Fruit fly (Drosophila melanogaster): ENCODE measurements around the gene CG14983.

CG14983 gene

DNA sequence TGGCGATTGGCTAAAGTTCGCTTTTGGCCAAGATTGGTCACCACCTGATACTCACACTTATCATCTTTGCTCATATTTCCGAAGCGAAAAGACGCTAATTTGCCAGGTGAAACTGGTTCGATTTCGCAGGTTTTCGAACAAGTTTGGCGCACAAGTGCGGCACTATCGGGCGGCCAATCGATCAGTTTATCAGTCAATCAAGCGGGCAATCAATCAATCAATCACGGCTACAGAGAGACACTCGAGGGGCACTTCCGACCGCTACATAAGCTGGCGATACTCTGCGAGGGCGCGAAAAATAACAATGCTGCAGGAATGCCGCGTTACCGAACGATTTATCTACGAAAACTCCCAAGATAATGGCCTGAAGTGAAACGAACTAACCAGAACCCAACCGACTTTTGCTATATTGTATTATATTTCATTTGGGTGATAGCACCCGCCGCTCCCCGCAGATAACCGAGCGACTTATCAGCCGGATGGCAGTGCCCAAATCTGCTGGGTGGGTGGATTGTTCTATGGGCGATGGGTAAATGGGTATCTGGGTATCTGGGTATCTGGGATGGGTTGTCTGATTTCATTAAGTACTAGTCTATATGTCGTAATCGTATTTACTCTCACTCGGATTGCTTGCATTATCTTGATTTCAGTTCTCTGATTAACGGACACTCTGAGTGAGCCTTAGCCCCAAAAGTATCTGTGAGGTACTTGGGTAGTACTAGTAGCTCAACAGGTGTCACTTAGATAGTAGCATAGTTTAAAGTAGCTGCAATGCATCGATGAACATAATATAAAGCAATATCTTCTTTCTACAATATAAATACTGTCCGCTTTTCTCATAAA lies 19.9 kb downstream of the CG14983 start (continued):
- TF ChIP-seq ab (GFP tag; optimal IDR thresholded peaks at IDR 0.05) (no peak), aop (GFP tag; IDR thresholded peaks at IDR 0.05) (no peak), HLH4C (GFP tag; IDR thresholded peaks at IDR 0.05; ENCODE audit: partially characterized antibody) (no peak), CG34224 (GFP tag; IDR thresholded peaks at IDR 0.05; ENCODE audit: partially characterized antibody) (no peak), CG8290 (GFP tag; optimal IDR thresholded peaks at IDR 0.05) (no peak), CG8290 (tag; optimal IDR thresholded peaks at IDR 0.05) (peak in 1 of 2 experiments; percentile 43), CG12769 (tag; optimal IDR thresholded peaks at IDR 0.05) (peak; percentile 37), Fer1 (GFP tag; optimal IDR thresholded peaks at IDR 0.05) (peak; percentile 29), Elba2 (GFP tag; optimal IDR thresholded peaks at IDR 0.05) (no peak), Hmr (GFP tag; optimal IDR thresholded peaks at IDR 0.05) (peak; percentile 9), Dref (GFP tag; IDR thresholded peaks at IDR 0.05) (no peak), cad (GFP tag; optimal IDR thresholded peaks at IDR 0.05) (no peak), CG8359 (GFP tag; optimal IDR thresholded peaks at IDR 0.05; ENCODE audit: borderline replicate concordance) (no peak), CG1792 (GFP tag; optimal IDR thresholded peaks at IDR 0.05) (no peak), CG2129 (GFP tag; IDR thresholded peaks at IDR 0.05; ENCODE audit: partially characterized antibody) (no peak), CG11696 (GFP tag; IDR thresholded peaks at IDR 0.05) (no peak), CG13296 (GFP tag; optimal IDR thresholded peaks at IDR 0.05) (no peak), repo (GFP tag; optimal IDR thresholded peaks at IDR 0.05) (no peak), gcm2 (GFP tag; optimal IDR thresholded peaks at IDR 0.05) (no peak), CG4282 (GFP tag; optimal IDR thresholded peaks at IDR 0.05) (no peak), lab (GFP tag; optimal IDR thresholded peaks at IDR 0.05) (peak; percentile 39), ind (GFP tag; optimal IDR thresholded peaks at IDR 0.05) (no peak), seq (GFP tag; IDR thresholded peaks at IDR 0.05) (no peak), btn (GFP tag; optimal IDR thresholded peaks at IDR 0.05) (no peak), crp (GFP tag; optimal IDR thresholded peaks at IDR 0.05) (no peak), hth (optimal IDR thresholded peaks at IDR 0.05) (no peak), Hey (tag; optimal IDR thresholded peaks at IDR 0.05) (peak; percentile 31), gem (tag; optimal IDR thresholded peaks at IDR 0.05) (no peak), shn (GFP tag; optimal IDR thresholded peaks at IDR 0.05) (no peak), CG13894 (tag; optimal IDR thresholded peaks at IDR 0.05) (peak; percentile 25), crol (GFP tag; IDR thresholded peaks at IDR 0.05) (peak; percentile 79), CG2116 (GFP tag; optimal IDR thresholded peaks at IDR 0.05) (no peak), B-H2 (GFP tag; optimal IDR thresholded peaks at IDR 0.05) (peak; percentile 9), Rfx (GFP tag; IDR thresholded peaks at IDR 0.05) (no peak)

DNA sequence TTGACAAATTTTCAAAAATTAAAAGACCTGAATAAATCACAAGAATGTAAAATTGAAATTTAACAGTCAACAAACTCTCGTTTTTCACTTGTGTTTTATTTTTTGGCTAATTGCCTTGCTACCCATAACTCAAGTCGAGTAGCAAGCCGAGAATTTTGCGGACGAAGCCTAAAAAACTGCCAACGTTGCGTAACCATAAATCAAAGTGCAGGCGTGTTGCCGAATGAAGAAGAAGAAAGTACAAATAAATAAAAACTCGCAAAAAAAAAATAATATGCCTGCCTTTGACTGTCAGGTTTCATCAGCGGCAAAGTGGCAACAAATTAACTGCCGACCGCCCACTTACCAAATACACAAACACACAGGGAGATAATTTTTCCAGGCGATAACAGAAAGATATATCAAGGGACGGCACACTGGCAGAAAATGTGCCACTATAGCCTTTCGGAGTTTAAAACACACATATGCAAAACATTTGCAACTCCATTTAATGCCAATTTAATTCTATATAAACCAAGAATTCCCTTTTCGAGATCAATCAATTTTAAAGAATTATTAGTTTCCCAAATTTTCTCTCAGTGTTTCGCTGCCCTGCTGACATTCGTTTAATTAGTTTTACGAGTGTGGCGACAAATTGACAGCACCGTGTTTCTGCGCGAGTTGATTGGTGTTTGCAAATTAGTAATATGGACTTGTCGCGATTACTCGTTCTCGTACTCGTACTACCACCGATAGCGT lies 20.7 kb downstream of the CG14983 start:
- TF ChIP-seq Sry-δ (GFP tag; optimal IDR thresholded peaks at IDR 0.05) (peak; percentile 43), ssp (GFP tag; IDR thresholded peaks at IDR 0.05) (peak; percentile 70), CTCF (GFP tag; optimal IDR thresholded peaks at IDR 0.05) (no peak), chinmo (GFP tag; IDR thresholded peaks at IDR 0.05; ENCODE audit: partially characterized antibody) (no peak), CG16815 (GFP tag; optimal IDR thresholded peaks at IDR 0.05) (peak; percentile 74), dmrt99B (tag; optimal IDR thresholded peaks at IDR 0.05) (peak; percentile 85), so (GFP tag; IDR thresholded peaks at IDR 0.05) (peak; percentile 81), bbx (GFP tag; IDR thresholded peaks at IDR 0.05; ENCODE audit: partially characterized antibody) (no peak), Dad (GFP tag; optimal IDR thresholded peaks at IDR 0.05) (peak; percentile 72), CG11560 (tag; IDR thresholded peaks at IDR 0.05) (peak; percentile 59; the same call in 1 of the 3 replicates), ind (GFP tag; optimal IDR thresholded peaks at IDR 0.05) (peak; percentile 87), Ada2b (GFP tag; IDR thresholded peaks at IDR 0.05) (peak; percentile 85), Adf1 (GFP tag; IDR thresholded peaks at IDR 0.05) (peak; percentile 81), CG1024 (GFP tag; IDR thresholded peaks at IDR 0.05) (peak; percentile 40; the same call in 1 of the 2 replicates), az2 (GFP tag; optimal IDR thresholded peaks at IDR 0.05) (peak; percentile 83), kah (GFP tag; optimal IDR thresholded peaks at IDR 0.05) (peak; percentile 50), Sox102F (GFP tag; optimal IDR thresholded peaks at IDR 0.05) (peak; percentile 87), crp (GFP tag; optimal IDR thresholded peaks at IDR 0.05) (peak in 1 of 2 experiments; percentile 37)
